Worm (Caenorhabditis elegans) whole organism, L2 larva: ENCODE results near the gene Y55H10A.2.

ENCODE experiments used
- C34F6.9 ChIP-seq: fragments of 150-350 bp; optimal IDR thresholded peaks from 2 replicates; lab custom pipeline; 2014; ENCODE audit warnings: missing biosample characterization, missing genetic modification characterization
- F13H6.1 ChIP-seq: sonication (generic microtip); optimal IDR thresholded peaks from 2 replicates; lab custom pipeline; 2016; ENCODE audit warnings: missing genetic modification characterization, missing compliant biosample characterization
- R02D3.7 ChIP-seq: fragments of 150-350 bp; optimal IDR thresholded peaks from 2 replicates; lab custom pipeline; 2014; ENCODE audit warnings: missing biosample characterization, missing genetic modification characterization
- ZK546.5 ChIP-seq: sonication (generic microtip); optimal IDR thresholded peaks from 2 replicates; lab custom pipeline; 2017; ENCODE audit warnings: missing biosample characterization, missing genetic modification characterization
- ama-1 ChIP-seq: fragments of 150-350 bp; optimal IDR thresholded peaks from 2 replicates; lab custom pipeline; 2018; ENCODE audit warnings: inconsistent platforms
- ceh-16 ChIP-seq: fragments of 150-350 bp; optimal IDR thresholded peaks from 2 replicates; lab custom pipeline; 2014; ENCODE audit warnings: missing biosample characterization, missing genetic modification characterization
- crh-2 ChIP-seq: sonication (generic microtip); optimal IDR thresholded peaks from 2 replicates; lab custom pipeline; 2017; ENCODE audit warnings: missing biosample characterization, missing genetic modification characterization
- dmd-4 ChIP-seq: sonication (generic microtip); optimal IDR thresholded peaks from 2 replicates; lab custom pipeline; 2017; ENCODE audit warnings: missing biosample characterization, missing genetic modification characterization
- elt-1 ChIP-seq: fragments of 150-350 bp; optimal IDR thresholded peaks from 2 replicates; lab custom pipeline; 2014; ENCODE audit warnings: missing biosample characterization, missing genetic modification characterization
- fos-1 ChIP-seq: fragments of 150-350 bp; optimal IDR thresholded peaks from 2 replicates; lab custom pipeline; 2014; ENCODE audit warnings: missing biosample characterization, missing genetic modification characterization
- gmeb-1 ChIP-seq: fragments of 150-350 bp; optimal IDR thresholded peaks from 2 replicates; lab custom pipeline; 2014; ENCODE audit warnings: missing biosample characterization, missing genetic modification characterization
- lin-11 ChIP-seq: fragments of 150-350 bp; sonication (generic microtip); optimal IDR thresholded peaks from 2 replicates; lab custom pipeline; 2014; ENCODE audit warnings: missing biosample characterization, missing genetic modification characterization, inconsistent platforms, mixed read lengths
- lsy-2 ChIP-seq, 2 experiments: fragments of 150-350 bp in 1 of 2; sonication (generic microtip) in 1 of 2; optimal IDR thresholded peaks; 2 replicates each; lab custom pipeline; 2014 to 2017; ENCODE audit warnings: missing biosample characterization in 2 of 2, missing genetic modification characterization in 2 of 2
- mbf-1 ChIP-seq: sonication (generic microtip); optimal IDR thresholded peaks from 2 replicates; lab custom pipeline; 2017; ENCODE audit warnings: missing biosample characterization, missing genetic modification characterization
- nhr-12 ChIP-seq: fragments of 150-350 bp; optimal IDR thresholded peaks from 2 replicates; lab custom pipeline; 2014; ENCODE audit warnings: missing biosample characterization, missing genetic modification characterization
- nhr-129 ChIP-seq: fragments of 150-350 bp; optimal IDR thresholded peaks from 2 replicates; lab custom pipeline; 2014; ENCODE audit warnings: missing biosample characterization, missing genetic modification characterization
- nhr-21 ChIP-seq: fragments of 150-350 bp; optimal IDR thresholded peaks from 2 replicates; lab custom pipeline; 2014; ENCODE audit warnings: missing biosample characterization, missing genetic modification characterization
- peb-1 ChIP-seq: fragments of 150-350 bp; optimal IDR thresholded peaks from 2 replicates; lab custom pipeline; 2014; ENCODE audit warnings: missing biosample characterization, missing genetic modification characterization
- sem-4 ChIP-seq: fragments of 150-350 bp; optimal IDR thresholded peaks from 2 replicates; lab custom pipeline; 2014; ENCODE audit warnings: missing biosample characterization, missing genetic modification reagents, missing genetic modification characterization
- skn-1 ChIP-seq: sonication (generic microtip); optimal IDR thresholded peaks from 2 replicates; lab custom pipeline; 2017; ENCODE audit warnings: missing biosample characterization, missing genetic modification characterization
- sma-3 ChIP-seq: sonication (generic microtip); optimal IDR thresholded peaks from 2 replicates; lab custom pipeline; 2016; ENCODE audit warnings: missing genetic modification reagents, missing genetic modification characterization, missing compliant biosample characterization
- sma-9 ChIP-seq, 2 experiments: fragments of 150-350 bp in 1 of 2; sonication (generic microtip) in 1 of 2; optimal IDR thresholded peaks; 2 replicates each; lab custom pipeline; 2014 to 2016; ENCODE audit warnings: missing genetic modification characterization in 2 of 2, mild to moderate bottlenecking in 1 of 2, missing biosample characterization in 1 of 2, missing compliant biosample characterization in 1 of 2, missing genetic modification reagents in 1 of 2, moderate library complexity in 1 of 2
- snpc-4 ChIP-seq: fragments of 150-350 bp; optimal IDR thresholded peaks from 2 replicates; lab custom pipeline; 2014; ENCODE audit warnings: missing biosample characterization, missing genetic modification characterization
- unc-39 ChIP-seq: fragments of 150-350 bp; optimal IDR thresholded peaks from 2 replicates; lab custom pipeline; 2014; ENCODE audit warnings: missing biosample characterization, missing genetic modification characterization
- unc-55 ChIP-seq: fragments of 150-350 bp; sonication (generic microtip); optimal IDR thresholded peaks from 3 replicates; lab custom pipeline; 2014; ENCODE audit warnings: missing biosample characterization, missing genetic modification reagents, missing genetic modification characterization
- zag-1 ChIP-seq: fragments of 150-350 bp; optimal IDR thresholded peaks from 2 replicates; lab custom pipeline; 2014; ENCODE audit warnings: missing biosample characterization, missing genetic modification characterization
- ztf-4 ChIP-seq: fragments of 150-350 bp; optimal IDR thresholded peaks from 2 replicates; lab custom pipeline; 2014; ENCODE audit warnings: missing biosample characterization, missing genetic modification characterization

Y55H10A.2 gene

DNA sequence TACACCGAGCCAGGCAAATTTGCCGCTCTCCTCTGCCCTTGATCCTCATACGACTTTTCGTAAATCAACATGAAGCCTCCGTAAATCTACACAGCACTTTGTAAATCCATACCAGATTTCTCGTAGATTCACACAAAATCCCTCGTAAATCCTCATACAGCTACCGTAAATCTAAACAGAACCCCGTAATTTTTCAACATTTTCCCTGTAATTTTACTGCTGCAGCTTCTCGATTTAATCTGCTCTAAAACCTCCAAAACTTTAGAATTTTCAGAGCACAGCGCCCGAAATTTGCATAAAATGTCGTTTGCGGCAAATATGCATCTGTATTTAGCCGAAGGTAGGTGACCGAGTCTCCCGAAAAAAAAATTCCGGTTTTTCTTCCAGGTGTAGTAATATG lies 8.6 kb upstream of the Y55H10A.2 start, which contains the start of gene F42A6.1:
Gene F42A6.1 (plus strand): TSS at position 301 of the 400 bp plus-strand sequence.
- TF ChIP-seq gmeb-1 (tag; lab: Kevin White, UChicago), result no peak
- TF ChIP-seq ztf-4 (tag; lab: Kevin White, UChicago), result no peak
- TF ChIP-seq R02D3.7, result no peak

- TF ChIP-seq nhr-21 (tag; lab: Kevin White, UChicago) (no peak), nhr-129 (tag; lab: Kevin White, UChicago) (no peak), zag-1 (tag; lab: Kevin White, UChicago) (no peak), unc-39 (tag; lab: Kevin White, UChicago) (no peak), skn-1 (tag; lab: Kevin White, UChicago) (no peak), elt-1 (tag; lab: Kevin White, UChicago) (no peak), C34F6.9 (tag; lab: Kevin White, UChicago) (no peak), ceh-16 (tag; lab: Kevin White, UChicago) (no peak), lin-11 (tag; lab: Kevin White, UChicago) (no peak)
Observed at ce11 chrIV:3363784-3364183, 463 bp downstream of the Y55H10A.2 start.

ce11 chrIV:3368638-3369247 lies 5.4 kb downstream of the Y55H10A.2 start, which contains the start of gene vha-19:
Gene vha-19, plus strand, starts transcription at chrIV:3369197.
- TF ChIP-seq ZK546.5 (tag; lab: Kevin White, UChicago), result no peak
- peak; percentile 11 for TF ChIP-seq C34F6.9 (tag; lab: Kevin White, UChicago)
- TF ChIP-seq lsy-2 (tag; optimal IDR thresholded peaks at IDR 0.05; lab: Kevin White, UChicago), result peak in 1 of 2 experiments; percentile 42
- TF ChIP-seq sem-4 (tag; lab: Kevin White, UChicago), result no peak
- peak; percentile 20 for TF ChIP-seq crh-2 (tag; lab: Kevin White, UChicago)
- no peak for TF ChIP-seq ztf-4 (tag; lab: Kevin White, UChicago)
- no peak for TF ChIP-seq peb-1
- no peak for TF ChIP-seq F13H6.1 (tag; lab: Kevin White, UChicago)
- peak; percentile 8 for TF ChIP-seq fos-1 (tag; lab: Kevin White, UChicago)
- no peak for TF ChIP-seq sma-9 (GFP tag; optimal IDR thresholded peaks at IDR 0.05; lab: Kevin White, UChicago)
- TF ChIP-seq sma-9 (tag; optimal IDR thresholded peaks at IDR 0.05; lab: Kevin White, UChicago), result no peak
- TF ChIP-seq ama-1 (lab: Kevin White, UChicago), result no peak
- TF ChIP-seq nhr-12 (tag; lab: Kevin White, UChicago), result no peak
- peak; percentile 34 for TF ChIP-seq unc-55 (GFP tag; lab: Kevin White, UChicago)

DNA sequence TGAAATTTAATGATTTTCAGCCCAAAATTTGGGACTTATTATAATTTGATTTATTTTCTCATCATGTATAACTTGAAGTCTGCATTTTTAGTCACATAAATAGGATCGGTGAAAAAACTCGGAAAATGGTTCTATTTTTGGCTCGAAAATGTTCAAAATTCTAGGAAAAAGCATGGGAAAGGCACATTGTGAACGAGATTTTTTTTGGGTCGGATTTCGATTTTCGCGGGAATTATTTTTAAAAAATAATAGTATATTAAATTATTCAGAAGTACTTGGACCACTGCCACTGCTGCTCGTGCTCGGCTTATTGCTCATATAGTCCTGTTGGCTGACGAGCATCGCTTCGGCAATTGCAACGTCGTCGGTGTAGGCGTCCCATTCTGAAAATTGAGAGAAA lies 10.0 kb downstream of the Y55H10A.2 start:
- TF ChIP-seq snpc-4 (tag; lab: Kevin White, UChicago) (no peak), crh-2 (tag; lab: Kevin White, UChicago) (no peak), mbf-1 (tag; lab: Kevin White, UChicago) (no peak), sma-3 (GFP tag; lab: Kevin White, UChicago) (no peak), gmeb-1 (tag; lab: Kevin White, UChicago) (peak; percentile 2), dmd-4 (tag; lab: Kevin White, UChicago) (no peak)

ce11 chrIV:3378080-3378804 lies 14.9 kb downstream of the Y55H10A.2 start, which contains the start of gene otub-4:
Gene otub-4, minus strand, starts transcription at chrIV:3378130.
- TF ChIP-seq unc-55 (GFP tag; lab: Kevin White, UChicago) (peak; percentile 15), F13H6.1 (tag; lab: Kevin White, UChicago) (no peak)

DNA sequence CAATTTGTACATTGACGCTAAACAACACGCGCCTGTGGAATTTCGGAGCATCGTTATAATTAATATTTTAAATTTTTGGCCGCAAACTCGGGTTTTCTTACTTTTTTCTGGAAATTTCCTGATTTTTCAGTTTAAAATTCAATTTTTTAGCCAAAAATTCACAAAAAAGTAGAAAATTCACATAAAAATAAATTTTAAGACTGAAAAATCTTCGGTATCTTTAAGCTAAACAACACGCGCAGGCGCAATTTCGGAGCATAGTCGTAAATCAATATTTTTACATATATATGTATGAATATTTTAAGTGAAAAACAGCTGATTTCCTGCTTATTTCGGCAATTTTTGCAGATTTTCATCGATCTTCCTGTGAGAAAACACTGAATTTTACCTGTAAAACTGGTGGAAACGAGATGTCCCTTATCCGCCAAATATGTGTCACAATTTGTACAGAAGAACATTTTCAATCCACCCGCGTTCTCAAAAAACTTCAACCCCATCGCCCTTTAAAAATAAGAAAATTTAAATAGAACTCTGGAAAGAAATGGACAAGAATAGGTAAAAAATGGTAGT lies 19.1 kb downstream of the Y55H10A.2 start, which contains the start of gene B0546.3:
Gene B0546.3 (minus strand): TSS at position 504 of the 570 bp plus-strand sequence.
- TF ChIP-seq ama-1 (lab: Kevin White, UChicago) (peak; percentile 71), lsy-2 (tag; optimal IDR thresholded peaks at IDR 0.05; lab: Kevin White, UChicago) (peak in 1 of 2 experiments; percentile 19), mbf-1 (tag; lab: Kevin White, UChicago) (no peak)
